Worm (Caenorhabditis elegans): ENCODE results near the gene srw-76.
"Not testable (repeated sequence)": the region's sequence is repeated elsewhere in the genome, so short reads cannot be mapped to it uniquely, and the experiment has no call there.

The srw-76 gene

DNA sequence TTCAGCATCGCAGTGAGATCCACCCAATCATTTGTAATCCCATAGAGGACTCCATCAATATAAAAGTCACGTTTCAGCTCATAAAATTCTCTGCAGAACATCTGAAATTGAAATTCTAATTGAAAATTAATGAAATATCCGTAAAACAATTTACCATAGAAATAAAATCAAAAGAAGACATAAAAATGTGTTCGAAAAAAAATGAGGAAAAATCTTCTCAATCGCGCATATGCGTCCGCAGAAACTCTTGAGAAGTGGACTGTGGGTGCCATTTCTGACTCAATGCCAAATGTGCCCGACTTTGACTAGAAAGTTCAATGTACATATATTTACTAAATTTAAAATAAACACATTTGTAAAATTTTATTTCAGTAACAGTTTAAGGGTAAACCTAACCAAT, 30.4 kb upstream of the srw-76 start, which contains the start of gene F14F8.9:
Gene F14F8.9 (minus strand): TSS at position 101 of the 400 bp plus-strand sequence.
- TF ChIP-seq pax-1 (tag; optimal IDR thresholded peaks at IDR 0.05) = no peak
- TF ChIP-seq C08G9.2 (tag; optimal IDR thresholded peaks at IDR 0.05) = no peak
- TF ChIP-seq ceh-31 (tag; optimal IDR thresholded peaks at IDR 0.05) = no peak
- TF ChIP-seq odd-2 (tag; optimal IDR thresholded peaks at IDR 0.05) = no peak
- no peak for TF ChIP-seq ceh-14 (tag; optimal IDR thresholded peaks at IDR 0.05)
- TF ChIP-seq ceh-19 (GFP tag; optimal IDR thresholded peaks at IDR 0.05) = no peak
- no peak for TF ChIP-seq T23F11.4 (GFP tag; optimal IDR thresholded peaks at IDR 0.05)
- TF ChIP-seq lim-6 (tag; optimal IDR thresholded peaks at IDR 0.05) = no peak
- no peak for TF ChIP-seq rnt-1 (tag; optimal IDR thresholded peaks at IDR 0.05)
- no peak for TF ChIP-seq mec-3 (tag; optimal IDR thresholded peaks at IDR 0.05; ENCODE audit: borderline replicate concordance)
- no peak for TF ChIP-seq fax-1 (tag; optimal IDR thresholded peaks at IDR 0.05)
- no peak for TF ChIP-seq ceh-22 (tag; optimal IDR thresholded peaks at IDR 0.05)
- no peak for TF ChIP-seq K02D7.2 (tag; optimal IDR thresholded peaks at IDR 0.05)
- no peak for TF ChIP-seq ceh-6 (GFP tag; optimal IDR thresholded peaks at IDR 0.05)
- no peak for TF ChIP-seq F13H6.1 (tag; optimal IDR thresholded peaks at IDR 0.05)
- no peak for TF ChIP-seq nfya-1 (tag; optimal IDR thresholded peaks at IDR 0.05)

DNA sequence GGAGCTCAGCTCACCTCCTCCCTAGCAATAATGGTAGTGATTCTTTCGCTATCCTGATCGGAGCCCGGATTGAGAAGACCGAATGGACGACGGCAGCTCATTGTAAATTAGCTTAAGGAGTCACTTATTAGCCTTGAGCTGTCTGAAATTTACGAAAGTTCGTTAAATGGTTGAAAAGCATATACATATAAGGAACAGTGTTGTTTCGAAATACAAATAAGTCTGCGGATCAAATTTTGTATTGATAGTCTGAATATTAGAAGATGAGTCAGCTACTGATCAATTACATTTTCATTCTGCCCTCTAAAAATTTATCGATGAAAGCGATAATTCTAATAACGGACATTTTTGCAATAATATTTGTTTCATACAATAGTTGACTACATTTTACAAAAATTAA, 28.5 kb upstream of the srw-76 start, which contains the start of gene F14F8.14:
Gene F14F8.14 (minus strand): TSS at position 101 of the 400 bp plus-strand sequence.
- TF ChIP-seq C38D4.7 (GFP tag; optimal IDR thresholded peaks at IDR 0.05) (no peak), pros-1 (tag; optimal IDR thresholded peaks at IDR 0.05) (no peak), sox-2 (GFP tag; IDR thresholded peaks at IDR 0.05) (no peak), ttx-3 (tag; optimal IDR thresholded peaks at IDR 0.05) (no peak), sox-4 (tag; optimal IDR thresholded peaks at IDR 0.05) (no peak), tbx-2 (tag; optimal IDR thresholded peaks at IDR 0.05) (no peak), npax-4 (tag; optimal IDR thresholded peaks at IDR 0.05) (no peak), zip-5 (tag; optimal IDR thresholded peaks at IDR 0.05) (no peak), lim-6 (tag; optimal IDR thresholded peaks at IDR 0.05) (no peak), unc-55 (GFP tag; optimal IDR thresholded peaks at IDR 0.05) (no peak), mec-3 (tag; optimal IDR thresholded peaks at IDR 0.05; ENCODE audit: borderline replicate concordance) (no peak)

DNA sequence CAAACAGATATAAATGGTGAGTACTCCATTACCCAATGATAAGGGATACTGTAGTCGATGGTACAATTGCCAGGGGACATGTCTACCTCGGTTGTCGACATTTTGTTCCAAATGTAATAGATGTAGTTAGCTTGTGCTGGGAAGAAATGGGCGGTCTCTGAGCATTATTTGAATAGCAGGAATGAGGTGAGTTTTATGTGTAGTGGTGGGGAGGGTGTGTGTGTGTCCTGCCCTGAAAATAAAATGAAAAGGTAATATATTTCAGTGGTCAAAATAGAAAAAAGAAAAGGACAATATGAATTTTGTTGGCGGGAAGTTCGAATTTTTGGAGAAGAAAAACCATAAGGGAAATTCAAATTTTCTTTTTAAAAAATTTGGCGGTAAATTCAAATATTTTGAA, 22.7 kb upstream of the srw-76 start, which contains the start of gene Y70C5B.2:
Gene Y70C5B.2 (minus strand): TSS at position 101 of the 400 bp plus-strand sequence.
- TF ChIP-seq ceh-45 (GFP tag; IDR thresholded peaks at IDR 0.05); ahr-1 (tag; optimal IDR thresholded peaks at IDR 0.05); ama-1 (optimal IDR thresholded peaks at IDR 0.05): not testable (repeated sequence)

DNA sequence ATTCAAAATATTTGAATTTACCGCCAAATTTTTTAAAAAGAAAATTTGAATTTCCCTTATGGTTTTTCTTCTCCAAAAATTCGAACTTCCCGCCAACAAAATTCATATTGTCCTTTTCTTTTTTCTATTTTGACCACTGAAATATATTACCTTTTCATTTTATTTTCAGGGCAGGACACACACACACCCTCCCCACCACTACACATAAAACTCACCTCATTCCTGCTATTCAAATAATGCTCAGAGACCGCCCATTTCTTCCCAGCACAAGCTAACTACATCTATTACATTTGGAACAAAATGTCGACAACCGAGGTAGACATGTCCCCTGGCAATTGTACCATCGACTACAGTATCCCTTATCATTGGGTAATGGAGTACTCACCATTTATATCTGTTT, 16.1 kb upstream of the srw-76 start, which contains the start of gene W06G6.15:
Gene W06G6.15 (plus strand): TSS at position 301 of the 400 bp plus-strand sequence.
- not testable (repeated sequence) for TF ChIP-seq ceh-6 (GFP tag; optimal IDR thresholded peaks at IDR 0.05); elt-4 (tag; optimal IDR thresholded peaks at IDR 0.05); lim-6 (tag; optimal IDR thresholded peaks at IDR 0.05)

DNA sequence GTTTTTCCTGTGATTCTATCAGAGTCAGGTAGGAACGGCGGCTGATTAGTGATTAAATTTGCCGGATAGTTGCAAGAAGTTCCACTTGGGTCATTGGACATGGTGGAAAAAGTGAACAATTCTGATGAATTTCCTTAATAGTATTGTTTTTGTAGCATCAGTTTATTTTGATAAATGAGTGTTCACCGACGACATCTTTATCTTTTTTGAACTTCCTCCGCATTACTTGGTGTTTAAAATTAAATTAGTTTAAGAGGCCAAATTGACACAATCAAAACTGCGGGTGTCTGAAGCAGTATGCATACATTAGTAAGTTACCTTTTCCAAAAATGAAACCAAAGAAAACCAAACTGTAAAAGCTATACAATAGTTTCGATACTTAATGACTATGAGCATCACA, 11.1 kb upstream of the srw-76 start, which contains the start of gene W06G6.11:
Gene W06G6.11 (minus strand): TSS at position 101 of the 400 bp plus-strand sequence.
- TF ChIP-seq K02D7.2, hlh-8, pha-2 (tag; optimal IDR thresholded peaks at IDR 0.05): not testable (repeated sequence)

DNA sequence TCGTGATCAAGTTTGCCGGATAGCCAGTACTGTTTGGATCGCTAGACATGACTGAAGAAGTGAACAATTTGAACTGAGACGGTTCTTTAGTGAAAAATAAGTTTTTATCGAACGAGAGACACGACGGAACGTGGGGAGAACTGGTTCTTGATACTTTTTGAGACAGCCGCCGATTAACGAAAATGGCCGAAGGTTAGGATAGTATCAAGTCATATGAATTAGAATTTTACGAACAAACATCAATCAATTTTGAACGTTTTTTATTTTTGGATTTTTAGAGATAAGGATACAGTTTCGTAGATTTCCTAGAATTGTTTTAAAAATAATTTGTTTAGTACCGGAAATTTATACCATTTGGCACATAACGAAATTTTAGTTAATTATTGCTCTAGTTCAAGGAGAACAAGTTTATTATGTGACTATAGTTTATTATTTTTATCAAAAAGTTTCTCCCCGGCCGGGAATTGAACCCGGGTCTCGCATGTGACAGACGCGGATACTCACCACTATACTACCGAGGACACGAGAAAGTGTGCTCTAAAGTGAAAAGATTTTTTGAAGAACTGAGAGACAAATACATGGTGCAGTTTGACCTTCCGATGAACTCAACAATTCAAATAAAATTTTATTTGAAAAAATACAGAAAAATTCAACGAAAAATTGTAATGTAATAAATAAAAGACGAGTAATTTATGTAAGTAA, 10.4 kb upstream of the srw-76 start, which contains the start of gene W06G6.20:
Gene W06G6.20 (minus strand): TSS at position 51 of the 702 bp plus-strand sequence.
- TF ChIP-seq ceh-30 (tag; optimal IDR thresholded peaks at IDR 0.05) (no peak), Y22D7AL.16 (tag; optimal IDR thresholded peaks at IDR 0.05) (no peak), elt-2 (tag; optimal IDR thresholded peaks at IDR 0.05) (no peak), K09A11.1 (tag; optimal IDR thresholded peaks at IDR 0.05; ENCODE audit: insufficient read depth) (no peak), npax-4 (tag; optimal IDR thresholded peaks at IDR 0.05) (no peak), unc-3 (GFP tag; conservative IDR thresholded peaks at IDR 0.05) (no peak), unc-3 (tag; optimal IDR thresholded peaks at IDR 0.05) (no peak), eyg-1 (tag; optimal IDR thresholded peaks at IDR 0.05) (no peak), zip-5 (tag; optimal IDR thresholded peaks at IDR 0.05) (no peak), hlh-8 (tag; optimal IDR thresholded peaks at IDR 0.05) (no peak)
